Worm (Caenorhabditis elegans): ENCODE results near the gene fbxa-143.

- no peak for TF ChIP-seq W03F9.2 (tag; optimal IDR thresholded peaks at IDR 0.05)
- no peak for TF ChIP-seq him-1 (tag; optimal IDR thresholded peaks at IDR 0.05)
These were observed 11.9 kb downstream of the fbxa-143 start, which contains the start of gene str-25 for ce11 chrV:16115381-16115780.
